Fruit fly (Drosophila melanogaster) whole organism, embryonic: ENCODE results near the gene Rchy1.

Experiments used
- Adf1 ChIP-seq: fragments of 200-800 bp; sonication (Bioruptor generic); IDR thresholded peaks from 2 replicates; pipeline ENCODE4 v1.3.6; 2022; ENCODE audit warnings: missing biosample characterization, missing genetic modification characterization
- Bgb ChIP-seq: fragments of 200-800 bp; sonication (Bioruptor generic); IDR thresholded peaks from 2 replicates; pipeline ENCODE4 v1.3.6; 2022; ENCODE audit warnings: missing biosample characterization, missing genetic modification characterization; ENCODE audit not compliant: partially characterized antibody
- BtbVII ChIP-seq: fragments of 200-800 bp; sonication (Bioruptor generic); optimal IDR thresholded peaks from 3 replicates; lab custom pipeline; 2017; ENCODE audit warnings: missing biosample characterization, mild to moderate bottlenecking, missing genetic modification characterization
- Bteb2 ChIP-seq: fragments of 200-800 bp; sonication (Bioruptor generic); optimal IDR thresholded peaks from 2 replicates; lab custom pipeline; 2016; ENCODE audit warnings: missing biosample characterization, missing genetic modification characterization
- C15 ChIP-seq: fragments of 200-800 bp; sonication (Bioruptor generic); IDR thresholded peaks from 3 replicates; pipeline ENCODE4 v1.3.6; 2022; ENCODE audit warnings: missing biosample characterization, missing genetic modification characterization
- CG10366 ChIP-seq: fragments of 200-800 bp; sonication (Bioruptor generic); IDR thresholded peaks from 2 replicates; pipeline ENCODE4 v1.3.6; 2022; ENCODE audit warnings: missing biosample characterization, missing genetic modification characterization
- CG11504 ChIP-seq: fragments of 200-800 bp; sonication (Bioruptor generic); optimal IDR thresholded peaks from 3 replicates; lab custom pipeline; 2019; ENCODE audit warnings: missing biosample characterization, mild to moderate bottlenecking, missing genetic modification characterization, moderate library complexity
- CG13123 ChIP-seq: fragments of 200-800 bp; sonication (Bioruptor generic); optimal IDR thresholded peaks from 2 replicates; lab custom pipeline; 2016; ENCODE audit warnings: missing biosample characterization, missing genetic modification characterization
- CG15269 ChIP-seq: fragments of 200-800 bp; sonication (Bioruptor generic); optimal IDR thresholded peaks from 2 replicates; lab custom pipeline; 2018; ENCODE audit warnings: missing biosample characterization, mild to moderate bottlenecking, missing genetic modification characterization, moderate library complexity
- CG1602 ChIP-seq: fragments of 200-800 bp; sonication (Bioruptor generic); optimal IDR thresholded peaks from 3 replicates; lab custom pipeline; 2016; ENCODE audit warnings: missing biosample characterization, missing genetic modification characterization
- CG17186 ChIP-seq: fragments of 200-800 bp; sonication (Bioruptor generic); optimal IDR thresholded peaks from 3 replicates; lab custom pipeline; 2017; ENCODE audit warnings: missing biosample characterization, missing genetic modification reagents, missing genetic modification characterization
- CG18011 ChIP-seq: fragments of 200-800 bp; sonication (Bioruptor generic); optimal IDR thresholded peaks from 2 replicates; lab custom pipeline; 2017; ENCODE audit warnings: missing biosample characterization, missing genetic modification characterization, mild to moderate bottlenecking, moderate library complexity, missing genotype
- CG18262 ChIP-seq: fragments of 200-800 bp; optimal IDR thresholded peaks from 3 replicates; lab custom pipeline; 2019; ENCODE audit warnings: missing biosample characterization, mild to moderate bottlenecking, missing genetic modification characterization, moderate library complexity
- CG30020 ChIP-seq: fragments of 200-800 bp; optimal IDR thresholded peaks from 2 replicates; lab custom pipeline; 2019; ENCODE audit warnings: missing biosample characterization, mild to moderate bottlenecking, missing genetic modification characterization, moderate library complexity
- CG33557 ChIP-seq: fragments of 200-800 bp; sonication (Bioruptor generic); optimal IDR thresholded peaks from 2 replicates; lab custom pipeline; 2019; ENCODE audit warnings: missing biosample characterization, mild to moderate bottlenecking, missing genetic modification characterization, moderate library complexity
- CG3407 ChIP-seq: fragments of 200-800 bp; sonication (Bioruptor generic); optimal IDR thresholded peaks from 2 replicates; lab custom pipeline; 2018; ENCODE audit warnings: missing biosample characterization, mild to moderate bottlenecking, missing genetic modification characterization
- CG4617 ChIP-seq: fragments of 200-800 bp; sonication (Bioruptor generic); optimal IDR thresholded peaks from 3 replicates; lab custom pipeline; 2016; ENCODE audit warnings: missing biosample characterization, missing genetic modification characterization, borderline replicate concordance
- CG6813 ChIP-seq: fragments of 200-800 bp; sonication (Bioruptor generic); optimal IDR thresholded peaks from 2 replicates; lab custom pipeline; 2017; ENCODE audit warnings: missing biosample characterization, missing genetic modification characterization, mild to moderate bottlenecking, moderate library complexity, missing genetic modification reagents
- CG7786 ChIP-seq: fragments of 200-800 bp; sonication (Bioruptor generic); optimal IDR thresholded peaks from 2 replicates; lab custom pipeline; 2016; ENCODE audit warnings: missing biosample characterization, missing genetic modification characterization
- CG9727 ChIP-seq: fragments of 200-800 bp; sonication (Bioruptor generic); optimal IDR thresholded peaks from 3 replicates; lab custom pipeline; 2017; ENCODE audit warnings: missing biosample characterization, mild to moderate bottlenecking, missing genetic modification characterization
- Camta ChIP-seq: fragments of 200-800 bp; sonication (Bioruptor generic); optimal IDR thresholded peaks from 2 replicates; lab custom pipeline; 2016; ENCODE audit warnings: missing biosample characterization, missing genetic modification characterization
- D19B ChIP-seq: fragments of 200-800 bp; sonication (Bioruptor generic); optimal IDR thresholded peaks from 2 replicates; lab custom pipeline; 2017; ENCODE audit warnings: missing biosample characterization, mild to moderate bottlenecking, missing genetic modification characterization
- Dek ChIP-seq: fragments of 200-800 bp; sonication (Bioruptor generic); optimal IDR thresholded peaks from 3 replicates; lab custom pipeline; 2019; ENCODE audit warnings: missing biosample characterization, mild to moderate bottlenecking, missing genetic modification characterization, moderate library complexity
- E2f2 ChIP-seq: fragments of 200-800 bp; sonication (Bioruptor generic); IDR thresholded peaks from 2 replicates; pipeline ENCODE4 v1.3.6; 2022; ENCODE audit warnings: missing biosample characterization, missing genetic modification characterization
- GATAe ChIP-seq: fragments of 200-800 bp; sonication (Bioruptor generic); conservative IDR thresholded peaks from 2 replicates; pipeline ENCODE4 v1.3.6; 2022; ENCODE audit warnings: missing biosample characterization, missing genetic modification characterization
- HLH3B ChIP-seq: fragments of 200-800 bp; sonication (Bioruptor generic); IDR thresholded peaks from 2 replicates; pipeline ENCODE4 v1.3.6; 2022; ENCODE audit warnings: missing biosample characterization, missing genetic modification characterization
- Hmr ChIP-seq: fragments of 200-800 bp; sonication (Bioruptor generic); optimal IDR thresholded peaks from 3 replicates; lab custom pipeline; 2017; ENCODE audit warnings: mild to moderate bottlenecking, missing biosample characterization, missing genetic modification reagents, missing genetic modification characterization
- Neu2 ChIP-seq: fragments of 200-800 bp; sonication (Bioruptor generic); optimal IDR thresholded peaks from 3 replicates; lab custom pipeline; 2016; ENCODE audit warnings: missing biosample characterization, missing genetic modification characterization, borderline replicate concordance
- Nf-YA ChIP-seq: fragments of 200-800 bp; sonication (Bioruptor generic); IDR thresholded peaks from 2 replicates; pipeline ENCODE4 v1.3.6; 2022; ENCODE audit warnings: missing biosample characterization, missing genetic modification characterization
- Nf-YB ChIP-seq: fragments of 200-800 bp; sonication (Bioruptor generic); optimal IDR thresholded peaks from 3 replicates; lab custom pipeline; 2019; ENCODE audit warnings: missing biosample characterization, mild to moderate bottlenecking, missing genetic modification characterization, moderate library complexity
- Tbp ChIP-seq: fragments of >200 bp; optimal IDR thresholded peaks from 2 replicates; lab custom pipeline; 2018; ENCODE audit warnings: missing biosample characterization, missing genetic modification characterization
- Xrp1 ChIP-seq: fragments of 200-800 bp; sonication (Bioruptor generic); IDR thresholded peaks from 2 replicates; pipeline ENCODE4 v1.3.6; 2022; ENCODE audit warnings: missing biosample characterization, missing genetic modification characterization
- YL-1 ChIP-seq: fragments of 200-800 bp; sonication (Bioruptor generic); optimal IDR thresholded peaks from 3 replicates; lab custom pipeline; 2017; ENCODE audit warnings: missing biosample characterization, mild to moderate bottlenecking, missing genetic modification characterization
- ase ChIP-seq: fragments of 200-800 bp; sonication (Bioruptor generic); IDR thresholded peaks from 3 replicates; pipeline ENCODE4 v1.3.6; 2022; ENCODE audit warnings: missing biosample characterization, missing genetic modification characterization
- ash1 ChIP-seq: fragments of 200-800 bp; sonication (Bioruptor generic); optimal IDR thresholded peaks from 2 replicates; lab custom pipeline; 2018; ENCODE audit warnings: missing biosample characterization, mild to moderate bottlenecking, missing genetic modification characterization
- dmrt11E ChIP-seq: fragments of 200-800 bp; sonication (Bioruptor generic); optimal IDR thresholded peaks from 3 replicates; lab custom pipeline; 2018; ENCODE audit warnings: missing biosample characterization, mild to moderate bottlenecking, missing genetic modification characterization, moderate library complexity
- dpn ChIP-seq, 2 experiments: fragments of 200-800 bp; sonication (Bioruptor generic); optimal IDR thresholded peaks; 3 replicates each; lab custom pipeline; 2016; ENCODE audit warnings: missing biosample characterization in 2 of 2, missing genetic modification characterization in 2 of 2
- fd3F ChIP-seq: fragments of 200-800 bp; sonication (Bioruptor generic); optimal IDR thresholded peaks from 2 replicates; lab custom pipeline; 2018; ENCODE audit warnings: missing biosample characterization, mild to moderate bottlenecking, missing genetic modification characterization, moderate library complexity
- gfzf ChIP-seq: fragments of 200-800 bp; sonication (Bioruptor generic); optimal IDR thresholded peaks from 2 replicates; lab custom pipeline; 2016; ENCODE audit warnings: missing biosample characterization, mild to moderate bottlenecking, missing genetic modification characterization, moderate library complexity
- hbn ChIP-seq: fragments of 200-800 bp; sonication (Bioruptor generic); IDR thresholded peaks from 2 replicates; pipeline ENCODE4 v1.3.6; 2022; ENCODE audit warnings: missing biosample characterization, missing genetic modification characterization; ENCODE audit not compliant: partially characterized antibody
- ind ChIP-seq: fragments of 200-800 bp; sonication (Bioruptor generic); optimal IDR thresholded peaks from 3 replicates; lab custom pipeline; 2016; ENCODE audit warnings: missing biosample characterization, missing genetic modification characterization
- jing ChIP-seq: fragments of 200-800 bp; sonication (Bioruptor generic); optimal IDR thresholded peaks from 2 replicates; lab custom pipeline; 2018; ENCODE audit warnings: missing biosample characterization, mild to moderate bottlenecking, missing genetic modification characterization
- kay ChIP-seq: fragments of 200-800 bp; sonication (Bioruptor generic); optimal IDR thresholded peaks from 2 replicates; lab custom pipeline; 2016; ENCODE audit warnings: missing biosample characterization, missing genetic modification characterization
- lbe ChIP-seq: fragments of 200-800 bp; sonication (Bioruptor generic); optimal IDR thresholded peaks from 2 replicates; lab custom pipeline; 2016; ENCODE audit warnings: missing biosample characterization, mild to moderate bottlenecking, missing genetic modification characterization
- nom ChIP-seq: fragments of 200-800 bp; sonication (Bioruptor generic); optimal IDR thresholded peaks from 2 replicates; lab custom pipeline; 2017; ENCODE audit warnings: missing biosample characterization, missing genetic modification characterization, mild to moderate bottlenecking, moderate library complexity, missing genetic modification reagents
- odd ChIP-seq: fragments of 200-800 bp; sonication (Bioruptor generic); optimal IDR thresholded peaks from 2 replicates; lab custom pipeline; 2017; ENCODE audit warnings: missing biosample characterization, mild to moderate bottlenecking, missing genetic modification characterization
- p53 ChIP-seq: fragments of 200-800 bp; sonication (Bioruptor generic); optimal IDR thresholded peaks from 2 replicates; lab custom pipeline; 2016; ENCODE audit warnings: missing biosample characterization, missing genetic modification characterization
- pita ChIP-seq: fragments of 200-800 bp; sonication (Bioruptor generic); optimal IDR thresholded peaks from 2 replicates; lab custom pipeline; 2017; ENCODE audit warnings: missing biosample characterization, mild to moderate bottlenecking, missing genetic modification characterization
- rib ChIP-seq: fragments of 200-800 bp; sonication (Bioruptor generic); IDR thresholded peaks from 2 replicates; pipeline ENCODE4 v1.3.6; 2022; ENCODE audit warnings: missing biosample characterization, missing genetic modification characterization
- sens ChIP-seq: fragments of 200-800 bp; sonication (Bioruptor generic); peaks from one replicate; lab custom pipeline; 2016; ENCODE audit warnings: missing biosample characterization, missing genetic modification characterization
- tll ChIP-seq, 2 experiments: fragments of 200-800 bp in 1 of 2; fragments of >200 bp in 1 of 2; sonication (Bioruptor generic) in 1 of 2; optimal IDR thresholded peaks; 2 replicates each; lab custom pipeline; 2017 to 2019; ENCODE audit warnings: missing biosample characterization in 2 of 2, missing genetic modification characterization in 2 of 2, mild to moderate bottlenecking in 1 of 2, moderate library complexity in 1 of 2
- yki ChIP-seq: fragments of >200 bp; optimal IDR thresholded peaks from 3 replicates; lab custom pipeline; 2018

Rchy1 gene

DNA sequence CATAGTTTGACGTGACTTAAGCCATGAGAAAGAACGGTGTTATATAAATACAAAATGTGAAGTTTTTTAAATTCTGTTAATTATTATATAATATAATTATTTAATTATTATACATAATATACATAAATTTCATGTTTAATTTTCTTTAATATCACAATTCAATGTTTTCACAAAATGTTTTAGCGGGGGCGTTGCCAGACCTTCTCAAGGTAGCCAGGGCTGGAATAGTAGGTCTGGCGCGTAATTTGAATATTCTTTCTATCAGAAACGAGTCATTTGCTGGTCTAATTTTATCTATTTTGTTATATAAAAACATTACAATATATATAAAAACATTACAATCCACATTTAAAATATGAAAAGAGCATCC lies 17.1 kb downstream of the Rchy1 start, which contains the start of gene Acox3 (continued):
- TF ChIP-seq CG18011 (GFP tag; lab: Kevin White, UChicago) = no peak
- TF ChIP-seq CG9727 (GFP tag; lab: Kevin White, UChicago) = no peak
- no peak for TF ChIP-seq Neu2 (GFP tag; lab: Kevin White, UChicago)
- TF ChIP-seq hbn (GFP tag; lab: Robert Waterston, UW) = no peak
- no peak for TF ChIP-seq tll (GFP tag; optimal IDR thresholded peaks at IDR 0.05; lab: Kevin White, UChicago)
- TF ChIP-seq dpn (GFP tag; optimal IDR thresholded peaks at IDR 0.05; lab: Kevin White, UChicago) = no peak
- TF ChIP-seq Adf1 = no peak
- no peak for TF ChIP-seq p53 (GFP tag; lab: Kevin White, UChicago)
- TF ChIP-seq GATAe (GFP tag; lab: Robert Waterston, UW) = no peak
- TF ChIP-seq CG6813 (GFP tag; lab: Kevin White, UChicago) = no peak
- no peak for TF ChIP-seq D19B (GFP tag; lab: Kevin White, UChicago)
- TF ChIP-seq HLH3B (GFP tag; lab: Robert Waterston, UW) = no peak
- no peak for TF ChIP-seq ash1 (GFP tag; lab: Kevin White, UChicago)
- no peak for TF ChIP-seq CG15269 (tag; lab: Kevin White, UChicago)
- TF ChIP-seq Xrp1 (GFP tag; lab: Robert Waterston, UW) = no peak
- no peak for TF ChIP-seq CG17186 (GFP tag; lab: Kevin White, UChicago)
- TF ChIP-seq fd3F (GFP tag; lab: Kevin White, UChicago) = no peak
- no peak for TF ChIP-seq odd (GFP tag; lab: Kevin White, UChicago)
- TF ChIP-seq CG11504 = no peak
- no peak for TF ChIP-seq Nf-YA (GFP tag; lab: Robert Waterston, UW)
- TF ChIP-seq C15 (GFP tag; lab: Robert Waterston, UW) = no peak
- no peak for TF ChIP-seq gfzf (GFP tag; lab: Kevin White, UChicago)
- no peak for TF ChIP-seq kay
- no peak for TF ChIP-seq Bgb
- TF ChIP-seq CG30020 (tag; lab: Kevin White, UChicago) = peak; percentile 1
- no peak for TF ChIP-seq CG7786 (GFP tag; lab: Kevin White, UChicago)
- no peak for TF ChIP-seq BtbVII
- no peak for TF ChIP-seq Hmr (GFP tag; lab: Kevin White, UChicago)
- peak; percentile 14 for TF ChIP-seq CG4617
- no peak for TF ChIP-seq CG33557 (GFP tag; lab: Kevin White, UChicago)
- no peak for TF ChIP-seq Bteb2
- TF ChIP-seq pita (GFP tag; lab: Kevin White, UChicago) = no peak
- TF ChIP-seq CG10366 (GFP tag; lab: Robert Waterston, UW) = no peak
- TF ChIP-seq E2f2 (GFP tag; lab: Robert Waterston, UW) = peak; percentile 96
- TF ChIP-seq jing (GFP tag; lab: Kevin White, UChicago) = no peak
- no peak for TF ChIP-seq dmrt11E (tag; lab: Kevin White, UChicago)
- no peak for TF ChIP-seq lbe (GFP tag; lab: Kevin White, UChicago)
- no peak for TF ChIP-seq CG3407
- no peak for TF ChIP-seq rib
- peak; percentile 17 for TF ChIP-seq Dek (tag; lab: Kevin White, UChicago)
- no peak for TF ChIP-seq nom (GFP tag; lab: Kevin White, UChicago)
- no peak for TF ChIP-seq Tbp (GFP tag; lab: Kevin White, UChicago)
- peak; percentile 41 for TF ChIP-seq sens
- TF ChIP-seq ase (GFP tag; lab: Robert Waterston, UW) = no peak
- peak; percentile 19 for TF ChIP-seq CG18262 (tag; lab: Kevin White, UChicago)
- peak; percentile 43 for TF ChIP-seq YL-1 (GFP tag; lab: Kevin White, UChicago)
- TF ChIP-seq ind = no peak
- no peak for TF ChIP-seq yki
- TF ChIP-seq CG1602 = no peak
- no peak for TF ChIP-seq CG13123 (GFP tag; lab: Kevin White, UChicago)
- TF ChIP-seq Camta = no peak
- TF ChIP-seq Nf-YB (GFP tag; lab: Kevin White, UChicago) = no peak
